Worm (Caenorhabditis elegans) whole organism, L2 larva: ENCODE results near the gene C38C10.3.

Source experiments
- C34F6.9 ChIP-seq: fragments of 150-350 bp; optimal IDR thresholded peaks from 2 replicates; lab custom pipeline; 2014; ENCODE audit warnings: missing biosample characterization, missing genetic modification characterization
- F13H6.1 ChIP-seq: sonication (generic microtip); optimal IDR thresholded peaks from 2 replicates; lab custom pipeline; 2016; ENCODE audit warnings: missing genetic modification characterization, missing compliant biosample characterization
- ZK546.5 ChIP-seq: sonication (generic microtip); optimal IDR thresholded peaks from 2 replicates; lab custom pipeline; 2017; ENCODE audit warnings: missing biosample characterization, missing genetic modification characterization
- aly-2 ChIP-seq: fragments of 150-350 bp; optimal IDR thresholded peaks from 2 replicates; lab custom pipeline; 2014; ENCODE audit warnings: missing biosample characterization, missing genetic modification characterization
- blmp-1 ChIP-seq: sonication (generic microtip); optimal IDR thresholded peaks from 2 replicates; lab custom pipeline; 2017; ENCODE audit warnings: missing genetic modification characterization, mild to moderate bottlenecking, missing compliant biosample characterization, antibody characterized with exemption, moderate library complexity; ENCODE audit not compliant: insufficient read depth
- ceh-16 ChIP-seq: fragments of 150-350 bp; optimal IDR thresholded peaks from 2 replicates; lab custom pipeline; 2014; ENCODE audit warnings: missing biosample characterization, missing genetic modification characterization
- ceh-82 ChIP-seq: fragments of 150-350 bp; optimal IDR thresholded peaks from 2 replicates; lab custom pipeline; 2014; ENCODE audit warnings: missing biosample characterization, missing genetic modification characterization
- crh-2 ChIP-seq: sonication (generic microtip); optimal IDR thresholded peaks from 2 replicates; lab custom pipeline; 2017; ENCODE audit warnings: missing biosample characterization, missing genetic modification characterization
- dmd-4 ChIP-seq: sonication (generic microtip); optimal IDR thresholded peaks from 2 replicates; lab custom pipeline; 2017; ENCODE audit warnings: missing biosample characterization, missing genetic modification characterization
- egl-27 ChIP-seq: sonication (generic microtip); optimal IDR thresholded peaks from 3 replicates; lab custom pipeline; 2017; ENCODE audit warnings: missing biosample characterization, missing genetic modification reagents, missing genetic modification characterization
- elt-1 ChIP-seq: fragments of 150-350 bp; optimal IDR thresholded peaks from 2 replicates; lab custom pipeline; 2014; ENCODE audit warnings: missing biosample characterization, missing genetic modification characterization
- fos-1 ChIP-seq: fragments of 150-350 bp; optimal IDR thresholded peaks from 2 replicates; lab custom pipeline; 2014; ENCODE audit warnings: missing biosample characterization, missing genetic modification characterization
- gmeb-1 ChIP-seq: fragments of 150-350 bp; optimal IDR thresholded peaks from 2 replicates; lab custom pipeline; 2014; ENCODE audit warnings: missing biosample characterization, missing genetic modification characterization
- lin-13 ChIP-seq: fragments of 150-350 bp; optimal IDR thresholded peaks from 2 replicates; lab custom pipeline; 2014; ENCODE audit warnings: missing biosample characterization, missing genetic modification reagents, missing genetic modification characterization
- lin-39 ChIP-seq: fragments of 150-350 bp; optimal IDR thresholded peaks from 2 replicates; lab custom pipeline; 2014; ENCODE audit warnings: missing biosample characterization, missing genetic modification reagents, missing genetic modification characterization
- mab-5 ChIP-seq: fragments of 150-350 bp; optimal IDR thresholded peaks from 2 replicates; lab custom pipeline; 2014; ENCODE audit warnings: missing biosample characterization, missing genetic modification characterization
- mbf-1 ChIP-seq: sonication (generic microtip); optimal IDR thresholded peaks from 2 replicates; lab custom pipeline; 2017; ENCODE audit warnings: missing biosample characterization, missing genetic modification characterization
- nhr-10 ChIP-seq: sonication (generic microtip); optimal IDR thresholded peaks from 2 replicates; lab custom pipeline; 2017; ENCODE audit warnings: missing biosample characterization, missing genetic modification characterization
- nhr-11 ChIP-seq: fragments of 150-350 bp; optimal IDR thresholded peaks from 2 replicates; lab custom pipeline; 2014; ENCODE audit warnings: missing biosample characterization, missing genetic modification characterization
- nhr-12 ChIP-seq: fragments of 150-350 bp; optimal IDR thresholded peaks from 2 replicates; lab custom pipeline; 2014; ENCODE audit warnings: missing biosample characterization, missing genetic modification characterization
- nhr-129 ChIP-seq: fragments of 150-350 bp; optimal IDR thresholded peaks from 2 replicates; lab custom pipeline; 2014; ENCODE audit warnings: missing biosample characterization, missing genetic modification characterization
- nhr-237 ChIP-seq: fragments of 150-350 bp; optimal IDR thresholded peaks from 2 replicates; lab custom pipeline; 2014; ENCODE audit warnings: missing biosample characterization, missing genetic modification characterization
- nhr-25 ChIP-seq: fragments of 150-350 bp; sonication (generic microtip); optimal IDR thresholded peaks from 3 replicates; lab custom pipeline; 2014; ENCODE audit warnings: missing biosample characterization, missing genetic modification characterization
- nhr-6 ChIP-seq: fragments of 150-350 bp; optimal IDR thresholded peaks from 2 replicates; lab custom pipeline; 2014; ENCODE audit warnings: missing biosample characterization, missing genetic modification characterization
- peb-1 ChIP-seq: fragments of 150-350 bp; optimal IDR thresholded peaks from 2 replicates; lab custom pipeline; 2014; ENCODE audit warnings: missing biosample characterization, missing genetic modification characterization
- sem-4 ChIP-seq: fragments of 150-350 bp; optimal IDR thresholded peaks from 2 replicates; lab custom pipeline; 2014; ENCODE audit warnings: missing biosample characterization, missing genetic modification reagents, missing genetic modification characterization
- skn-1 ChIP-seq: sonication (generic microtip); optimal IDR thresholded peaks from 2 replicates; lab custom pipeline; 2017; ENCODE audit warnings: missing biosample characterization, missing genetic modification characterization
- sma-3 ChIP-seq: sonication (generic microtip); optimal IDR thresholded peaks from 2 replicates; lab custom pipeline; 2016; ENCODE audit warnings: missing genetic modification reagents, missing genetic modification characterization, missing compliant biosample characterization
- sma-9 ChIP-seq, 2 experiments: fragments of 150-350 bp in 1 of 2; sonication (generic microtip) in 1 of 2; optimal IDR thresholded peaks; 2 replicates each; lab custom pipeline; 2014 to 2016; ENCODE audit warnings: missing genetic modification characterization in 2 of 2, mild to moderate bottlenecking in 1 of 2, missing biosample characterization in 1 of 2, missing compliant biosample characterization in 1 of 2, missing genetic modification reagents in 1 of 2, moderate library complexity in 1 of 2
- snpc-4 ChIP-seq: fragments of 150-350 bp; optimal IDR thresholded peaks from 2 replicates; lab custom pipeline; 2014; ENCODE audit warnings: missing biosample characterization, missing genetic modification characterization
- unc-39 ChIP-seq: fragments of 150-350 bp; optimal IDR thresholded peaks from 2 replicates; lab custom pipeline; 2014; ENCODE audit warnings: missing biosample characterization, missing genetic modification characterization
- unc-55 ChIP-seq: fragments of 150-350 bp; sonication (generic microtip); optimal IDR thresholded peaks from 3 replicates; lab custom pipeline; 2014; ENCODE audit warnings: missing biosample characterization, missing genetic modification reagents, missing genetic modification characterization
- zag-1 ChIP-seq: fragments of 150-350 bp; optimal IDR thresholded peaks from 2 replicates; lab custom pipeline; 2014; ENCODE audit warnings: missing biosample characterization, missing genetic modification characterization
- ztf-4 ChIP-seq: fragments of 150-350 bp; optimal IDR thresholded peaks from 2 replicates; lab custom pipeline; 2014; ENCODE audit warnings: missing biosample characterization, missing genetic modification characterization

The C38C10.3 gene

DNA sequence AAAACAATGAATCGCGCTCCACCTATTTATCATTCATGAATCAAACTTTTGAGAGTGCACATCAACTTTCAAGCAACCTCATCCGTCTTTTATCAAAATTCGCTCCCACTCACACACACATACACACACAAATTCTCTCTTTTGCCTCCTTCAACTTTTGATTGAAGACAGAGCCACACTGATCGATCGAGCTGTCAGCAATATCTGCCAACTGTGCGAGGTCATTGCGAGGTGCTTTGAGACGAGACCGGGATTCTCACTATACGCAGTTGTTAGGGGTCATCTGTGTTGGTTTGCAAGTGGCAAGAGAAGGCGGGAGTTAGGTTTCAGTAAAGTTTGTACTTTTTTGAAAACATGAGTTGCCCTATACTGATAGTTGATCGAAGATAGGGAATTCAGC is 39.3 kb downstream of the C38C10.3 start:
- no peak for TF ChIP-seq nhr-10
- TF ChIP-seq mbf-1: no peak
- no peak for TF ChIP-seq C34F6.9 (tag; lab: Kevin White, UChicago)
- TF ChIP-seq unc-39 (tag; lab: Kevin White, UChicago): no peak
- peak; percentile 49 for TF ChIP-seq nhr-129 (tag; lab: Kevin White, UChicago)
- no peak for TF ChIP-seq sem-4 (tag; lab: Kevin White, UChicago)
- peak; percentile 36 for TF ChIP-seq F13H6.1 (tag; lab: Kevin White, UChicago)
- TF ChIP-seq snpc-4 (tag; lab: Kevin White, UChicago): no peak

DNA sequence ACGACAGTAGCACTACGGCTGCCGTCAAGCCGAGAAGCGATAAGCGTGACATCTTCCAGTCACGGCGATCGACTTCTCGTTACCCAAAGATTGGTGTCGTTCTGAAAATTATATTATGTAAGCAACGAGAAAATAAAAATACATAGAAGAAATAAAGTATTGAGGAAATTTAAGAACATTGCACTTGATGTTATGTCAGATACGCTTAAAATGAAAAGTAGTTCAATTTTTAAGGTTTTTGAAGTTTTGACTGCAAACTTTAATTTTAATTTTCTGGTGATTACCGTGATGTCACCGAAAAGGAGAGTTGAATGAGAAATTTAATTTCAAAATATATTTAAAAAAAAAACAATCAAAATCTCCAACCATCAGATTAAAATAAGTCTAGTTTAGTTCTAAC is 41.1 kb downstream of the C38C10.3 start, which contains the start of gene emb-9:
Gene emb-9, minus strand, starts transcription at position 101 of the 400 bp plus-strand sequence.
- no peak for TF ChIP-seq ZK546.5 (tag; lab: Kevin White, UChicago)
- no peak for TF ChIP-seq mbf-1
- TF ChIP-seq unc-55 (GFP tag; lab: Kevin White, UChicago): no peak
- TF ChIP-seq dmd-4: no peak
- no peak for TF ChIP-seq sma-3
- no peak for TF ChIP-seq mab-5 (tag; lab: Kevin White, UChicago)
- no peak for TF ChIP-seq ceh-16 (tag; lab: Kevin White, UChicago)
- no peak for TF ChIP-seq zag-1 (tag; lab: Kevin White, UChicago)
- TF ChIP-seq nhr-6 (tag; lab: Kevin White, UChicago): no peak
- no peak for TF ChIP-seq ztf-4 (tag; lab: Kevin White, UChicago)
- no peak for TF ChIP-seq nhr-11

DNA sequence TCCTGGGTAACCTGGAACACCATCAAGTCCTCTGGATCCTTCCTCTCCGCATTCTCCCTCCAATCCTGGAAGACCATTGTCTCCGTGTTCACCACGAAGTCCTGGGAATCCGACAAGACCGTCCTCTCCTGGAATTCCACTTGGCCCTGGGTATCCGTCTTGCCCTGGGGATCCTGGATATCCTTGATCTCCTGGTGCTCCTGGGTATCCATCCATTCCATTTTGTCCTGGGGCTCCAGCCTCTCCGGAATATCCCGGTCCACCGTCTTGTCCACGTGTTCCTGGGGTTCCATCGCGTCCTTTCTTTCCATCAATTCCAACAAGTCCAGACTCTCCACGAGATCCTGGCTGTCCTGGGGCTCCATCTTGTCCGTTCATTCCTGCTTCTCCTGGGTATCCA is 45.4 kb downstream of the C38C10.3 start:
- no peak for TF ChIP-seq snpc-4 (tag; lab: Kevin White, UChicago)
- TF ChIP-seq blmp-1 (tag; lab: Kevin White, UChicago): no peak
- no peak for TF ChIP-seq nhr-237 (tag; lab: Kevin White, UChicago)
- no peak for TF ChIP-seq peb-1 (tag; lab: Kevin White, UChicago)
- TF ChIP-seq nhr-11: no peak
- no peak for TF ChIP-seq sma-3
- TF ChIP-seq nhr-25 (tag; lab: Kevin White, UChicago): no peak
- TF ChIP-seq crh-2: no peak
- no peak for TF ChIP-seq mbf-1
- no peak for TF ChIP-seq sma-9 (GFP tag; optimal IDR thresholded peaks at IDR 0.05; lab: Kevin White, UChicago)
- TF ChIP-seq sma-9 (tag; optimal IDR thresholded peaks at IDR 0.05; lab: Kevin White, UChicago): no peak
- no peak for TF ChIP-seq elt-1 (tag; lab: Kevin White, UChicago)
- TF ChIP-seq nhr-12 (tag; lab: Kevin White, UChicago): no peak
- no peak for TF ChIP-seq ztf-4 (tag; lab: Kevin White, UChicago)
- TF ChIP-seq fos-1 (tag; lab: Kevin White, UChicago): no peak

DNA sequence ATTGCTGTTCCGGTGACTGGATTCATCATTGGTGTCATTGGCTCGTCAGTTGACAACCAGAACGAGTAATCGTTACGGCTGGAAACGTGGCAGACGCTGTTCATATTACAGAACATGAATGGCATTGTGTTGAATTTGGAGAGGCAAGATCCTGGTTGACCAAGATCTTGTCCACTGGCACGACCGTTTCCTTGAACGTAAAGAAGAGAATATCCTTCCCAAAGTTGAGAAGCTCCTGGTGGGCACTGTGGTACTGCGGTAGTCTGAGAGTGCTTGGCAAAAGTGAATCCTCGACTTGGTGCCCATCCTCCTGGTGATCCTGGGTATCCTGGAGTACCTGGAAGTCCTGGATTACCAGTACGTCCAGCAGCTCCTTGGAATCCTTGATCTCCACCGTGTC is 47.5 kb downstream of the C38C10.3 start:
- TF ChIP-seq F13H6.1 (tag; lab: Kevin White, UChicago): no peak
- no peak for TF ChIP-seq nhr-6 (tag; lab: Kevin White, UChicago)
- TF ChIP-seq fos-1 (tag; lab: Kevin White, UChicago): no peak
- no peak for TF ChIP-seq unc-55 (GFP tag; lab: Kevin White, UChicago)
- TF ChIP-seq mab-5 (tag; lab: Kevin White, UChicago): no peak
- TF ChIP-seq lin-13: no peak

DNA sequence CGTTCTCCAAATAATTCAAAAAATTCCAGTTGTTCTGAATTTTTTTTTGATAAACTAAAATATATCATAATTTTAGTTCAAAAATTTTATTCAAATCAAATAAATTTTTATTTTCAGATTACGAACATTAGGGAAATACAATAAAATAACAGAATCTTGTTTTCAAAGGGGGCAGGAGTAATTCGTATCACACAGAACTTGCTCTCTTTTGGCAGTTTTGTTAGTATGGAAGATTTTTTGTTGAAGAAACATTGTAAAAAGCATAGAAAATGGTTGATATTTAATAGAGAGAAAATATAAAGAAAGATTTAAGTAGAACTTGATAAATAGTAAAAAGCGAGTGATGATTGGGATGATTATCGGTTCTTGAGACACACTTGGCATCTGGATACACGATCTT is 48.6 kb downstream of the C38C10.3 start:
- TF ChIP-seq egl-27 (tag; lab: Kevin White, UChicago) (no peak), skn-1 (no peak), aly-2 (tag; lab: Kevin White, UChicago) (no peak), nhr-129 (tag; lab: Kevin White, UChicago) (no peak), nhr-6 (tag; lab: Kevin White, UChicago) (no peak), ceh-82 (no peak), mbf-1 (no peak), nhr-12 (tag; lab: Kevin White, UChicago) (no peak), lin-39 (tag; lab: Kevin White, UChicago) (no peak), gmeb-1 (tag; lab: Kevin White, UChicago) (no peak)
